Worm (Caenorhabditis elegans): Measurements from ENCODE around the gene C25G4.3.
"Not testable (repeated sequence)": the region's sequence is repeated elsewhere in the genome, so short reads cannot be mapped to it uniquely, and the experiment has no call there.

Gene C25G4.3

DNA sequence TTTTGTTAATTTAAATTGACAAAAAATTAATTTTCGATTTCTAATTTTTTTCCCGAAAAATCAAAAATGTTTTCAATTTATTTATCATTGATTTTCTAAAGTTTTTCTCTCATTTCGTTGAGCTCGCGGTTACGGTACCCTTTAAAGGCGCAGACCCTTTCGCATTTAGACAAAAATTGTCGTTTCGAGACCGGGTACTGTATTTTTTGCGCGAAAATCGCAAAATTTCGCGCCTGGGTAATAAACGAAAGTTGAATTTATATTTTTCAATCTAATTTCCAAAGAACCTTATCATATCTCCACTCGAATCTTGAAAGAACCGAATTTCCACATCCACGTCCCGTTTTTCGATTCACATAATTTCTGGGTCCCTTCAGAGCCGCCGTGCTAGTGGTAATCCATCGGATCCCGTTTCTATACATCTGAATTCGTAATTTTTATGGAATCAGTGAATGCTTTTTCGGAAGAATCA is at the start of gene C25G4.3:
Gene C25G4.3 (minus strand): TSS at position 422 of the 472 bp plus-strand sequence.
- no peak for TF ChIP-seq crh-2 (tag; optimal IDR thresholded peaks at IDR 0.05)
- no peak for TF ChIP-seq ceh-16 (tag; optimal IDR thresholded peaks at IDR 0.05)
- no peak for TF ChIP-seq snpc-4 (tag; optimal IDR thresholded peaks at IDR 0.05)
- no peak for TF ChIP-seq lsy-2 (tag; optimal IDR thresholded peaks at IDR 0.05)
- no peak for TF ChIP-seq peb-1 (tag; optimal IDR thresholded peaks at IDR 0.05)
- no peak for TF ChIP-seq elt-1 (tag; optimal IDR thresholded peaks at IDR 0.05)
- no peak for TF ChIP-seq sma-3 (GFP tag; optimal IDR thresholded peaks at IDR 0.05)
- no peak for TF ChIP-seq fos-1 (tag; optimal IDR thresholded peaks at IDR 0.05)
- TF ChIP-seq elt-3 (tag; optimal IDR thresholded peaks at IDR 0.05), result no peak
- TF ChIP-seq nhr-25 (tag; optimal IDR thresholded peaks at IDR 0.05), result no peak
- TF ChIP-seq R02D3.7 (tag; optimal IDR thresholded peaks at IDR 0.05), result no peak
- no peak for TF ChIP-seq lin-39 (tag; optimal IDR thresholded peaks at IDR 0.05)
- TF ChIP-seq ztf-11 (tag; optimal IDR thresholded peaks at IDR 0.05), result no peak
- TF ChIP-seq nhr-6 (tag; optimal IDR thresholded peaks at IDR 0.05), result no peak
- no peak for TF ChIP-seq unc-55 (GFP tag; optimal IDR thresholded peaks at IDR 0.05)
- TF ChIP-seq gmeb-1 (tag; optimal IDR thresholded peaks at IDR 0.05), result no peak
- no peak for TF ChIP-seq unc-39 (tag; optimal IDR thresholded peaks at IDR 0.05)
- TF ChIP-seq nhr-23 (tag; optimal IDR thresholded peaks at IDR 0.05), result no peak
- TF ChIP-seq nhr-10 (tag; optimal IDR thresholded peaks at IDR 0.05), result no peak
- TF ChIP-seq skn-1 (tag; optimal IDR thresholded peaks at IDR 0.05), result no peak

DNA sequence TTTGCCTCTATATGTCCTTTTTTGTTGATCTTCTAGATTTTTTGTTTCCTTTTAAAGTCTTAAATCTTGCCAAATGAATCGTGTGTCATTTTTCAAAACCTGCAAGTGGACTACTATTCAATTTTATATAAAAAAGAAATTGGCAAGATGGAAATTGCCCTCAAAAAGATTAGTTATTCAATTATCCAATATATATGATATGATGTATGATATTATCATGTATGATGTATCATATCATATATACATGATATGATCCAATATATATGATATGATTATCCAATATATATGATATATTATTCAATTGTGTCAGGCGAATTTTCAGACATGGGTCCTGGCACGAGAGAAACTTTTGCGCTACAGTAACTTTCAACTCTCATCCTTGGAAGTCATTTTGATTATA is 49.5 kb upstream of the C25G4.3 start, which contains the start of gene sru-20:
Gene sru-20 (plus strand): TSS at position 301 of the 400 bp plus-strand sequence.
- TF ChIP-seq sma-3 (GFP tag; optimal IDR thresholded peaks at IDR 0.05) (no peak), alr-1 (tag; optimal IDR thresholded peaks at IDR 0.05) (no peak), mab-5 (tag; optimal IDR thresholded peaks at IDR 0.05) (no peak), unc-62 (GFP tag; optimal IDR thresholded peaks at IDR 0.05) (no peak)

DNA sequence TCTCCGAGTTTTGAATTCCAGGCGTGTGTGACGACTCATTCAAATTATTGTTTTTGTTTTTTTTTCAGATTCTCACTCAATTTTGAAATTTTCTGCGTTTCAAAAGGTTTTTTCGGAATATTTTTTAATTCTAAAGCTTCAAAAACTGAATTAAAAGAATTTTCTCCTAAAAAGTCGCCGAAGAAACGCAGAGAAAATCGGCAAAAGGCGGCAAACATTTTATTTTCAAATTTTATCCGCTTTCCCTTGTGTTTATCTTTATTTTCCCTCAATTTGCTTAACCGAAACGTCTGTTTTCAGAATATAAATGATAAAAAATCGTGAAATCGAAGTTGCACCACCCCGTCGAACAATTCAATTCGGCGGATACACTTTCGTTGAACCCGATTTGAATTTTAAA is 44.8 kb upstream of the C25G4.3 start, which contains the start of gene him-6:
Gene him-6 (plus strand): TSS at position 301 of the 400 bp plus-strand sequence.
- TF ChIP-seq elt-3 (tag; optimal IDR thresholded peaks at IDR 0.05) (no peak), nhr-237 (tag; optimal IDR thresholded peaks at IDR 0.05) (no peak), lin-39 (tag; optimal IDR thresholded peaks at IDR 0.05) (no peak), nhr-12 (tag; optimal IDR thresholded peaks at IDR 0.05) (no peak), F13H6.1 (tag; optimal IDR thresholded peaks at IDR 0.05) (no peak), dmd-4 (tag; optimal IDR thresholded peaks at IDR 0.05) (no peak), nhr-129 (tag; optimal IDR thresholded peaks at IDR 0.05) (no peak), C34F6.9 (tag; optimal IDR thresholded peaks at IDR 0.05) (no peak), ceh-16 (tag; optimal IDR thresholded peaks at IDR 0.05) (no peak), lsy-2 (tag; optimal IDR thresholded peaks at IDR 0.05) (no peak), zag-1 (tag; optimal IDR thresholded peaks at IDR 0.05) (no peak), unc-62 (GFP tag; optimal IDR thresholded peaks at IDR 0.05) (no peak), nhr-25 (tag; optimal IDR thresholded peaks at IDR 0.05) (no peak), R02D3.7 (tag; optimal IDR thresholded peaks at IDR 0.05) (no peak), nhr-10 (tag; optimal IDR thresholded peaks at IDR 0.05) (no peak)

DNA sequence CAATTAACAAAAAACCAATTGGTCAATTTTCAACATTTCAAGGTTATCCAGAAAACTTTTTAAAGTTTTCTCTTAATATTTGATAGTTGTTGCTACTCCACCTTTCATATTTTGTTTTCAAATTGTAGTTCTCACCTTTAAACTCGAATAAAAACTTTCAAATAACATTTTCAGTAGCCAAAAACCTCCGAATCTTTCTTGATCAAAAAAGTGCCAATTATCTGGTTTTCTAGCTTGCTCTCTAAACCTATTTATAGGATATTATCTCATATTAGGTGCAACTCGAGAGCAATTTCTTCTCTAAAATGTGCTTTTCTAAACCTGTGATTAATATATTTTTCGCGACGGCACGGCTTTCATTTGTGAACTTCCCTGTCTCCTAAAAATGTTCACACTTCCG is 41.5 kb upstream of the C25G4.3 start, which contains the start of gene sru-26:
Gene sru-26 (plus strand): TSS at position 301 of the 400 bp plus-strand sequence.
- TF ChIP-seq lin-13 (GFP tag; optimal IDR thresholded peaks at IDR 0.05), result no peak
- no peak for TF ChIP-seq lin-11 (tag; optimal IDR thresholded peaks at IDR 0.05)
- no peak for TF ChIP-seq mdl-1 (tag; optimal IDR thresholded peaks at IDR 0.05)
- no peak for TF ChIP-seq ama-1 (optimal IDR thresholded peaks at IDR 0.05)

DNA sequence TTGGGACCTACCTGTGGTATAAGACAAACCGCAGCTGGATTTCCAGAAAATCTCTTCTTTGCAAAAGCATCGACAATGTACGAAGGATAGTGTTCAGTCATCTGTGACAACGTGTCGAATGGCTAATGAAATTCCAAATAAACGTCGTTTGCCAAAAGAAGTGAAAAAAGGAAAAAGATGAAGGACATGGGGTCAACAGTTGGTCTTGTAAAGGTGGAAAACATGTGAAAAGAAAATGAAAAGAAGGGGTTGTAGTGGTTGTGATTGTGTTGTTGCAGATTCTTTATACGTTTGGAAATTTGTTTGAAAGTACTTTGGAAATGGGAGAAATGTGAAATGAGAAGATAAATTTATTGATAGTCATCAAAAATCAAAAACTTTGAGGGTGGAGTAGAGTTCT is 38.8 kb upstream of the C25G4.3 start, which contains the start of gene T04A11.4:
Gene T04A11.4 (minus strand): TSS at position 101 of the 400 bp plus-strand sequence.
- not testable (repeated sequence) for TF ChIP-seq peb-1 (tag; optimal IDR thresholded peaks at IDR 0.05); mab-5 (tag; optimal IDR thresholded peaks at IDR 0.05); sma-9 (GFP tag; optimal IDR thresholded peaks at IDR 0.05); sma-9 (tag; optimal IDR thresholded peaks at IDR 0.05)
